Worm (Caenorhabditis elegans) whole organism, young adult: ENCODE data around the gene Y52E8A.1.

ENCODE experiments used
- F49E8.2 ChIP-seq: sonication (generic microtip); optimal IDR thresholded peaks from 3 replicates; lab custom pipeline; 2017; ENCODE audit warnings: missing genetic modification characterization, mild to moderate bottlenecking, missing compliant biosample characterization, antibody characterized with exemption, moderate library complexity; ENCODE audit not compliant: insufficient read depth
- Y56A3A.18 ChIP-seq: fragments of 200-800 bp; sonication (Bioruptor generic); IDR thresholded peaks from 2 replicates; pipeline ENCODE4 v1.3.6; 2022; ENCODE audit warnings: missing genetic modification reagents, missing genetic modification characterization, missing compliant biosample characterization
- ama-1 ChIP-seq, 3 experiments: fragments of 150-350 bp in 1 of 3; sonication (generic microtip) in 2 of 3; optimal IDR thresholded peaks; 2 replicates each; lab custom pipeline; 2014 to 2018; ENCODE audit warnings: missing biosample characterization in 2 of 3, missing genetic modification characterization in 2 of 3, missing genetic modification reagents in 2 of 3
- cebp-1 ChIP-seq, 2 experiments: fragments of 200-800 bp in 1 of 2; sonication (Bioruptor generic) in 1 of 2; sonication (generic microtip) in 1 of 2; IDR thresholded peaks in 1 of 2; optimal IDR thresholded peaks in 1 of 2; 2 replicates each; pipeline versions ENCODE4 v1.3.6 to Lab custom; 2017 to 2022; ENCODE audit warnings: missing compliant biosample characterization in 2 of 2, missing genetic modification characterization in 2 of 2, mild to moderate bottlenecking in 1 of 2, missing genetic modification reagents in 1 of 2, moderate library complexity in 1 of 2
- cebp-2 ChIP-seq: fragments of 200-800 bp; sonication (Bioruptor generic); IDR thresholded peaks from 2 replicates; pipeline ENCODE4 v1.3.6; 2022; ENCODE audit warnings: missing genetic modification characterization, missing compliant biosample characterization
- mcd-1 ChIP-seq: fragments of 200-800 bp; sonication (Bioruptor generic); IDR thresholded peaks from 2 replicates; pipeline ENCODE4 v1.3.6; 2022; ENCODE audit warnings: missing genetic modification reagents, missing genetic modification characterization, missing compliant biosample characterization
- mxl-1 ChIP-seq: sonication (generic microtip); optimal IDR thresholded peaks from 2 replicates; lab custom pipeline; 2016; ENCODE audit warnings: missing genetic modification characterization, missing compliant biosample characterization
- nfya-1 ChIP-seq: sonication (generic microtip); optimal IDR thresholded peaks from 2 replicates; lab custom pipeline; 2017; ENCODE audit warnings: antibody characterized with exemption, missing compliant biosample characterization, missing genetic modification characterization, borderline replicate concordance; ENCODE audit not compliant: insufficient read depth
- nhr-179 ChIP-seq: sonication (generic microtip); optimal IDR thresholded peaks from 2 replicates; lab custom pipeline; 2016; ENCODE audit warnings: mild to moderate bottlenecking, missing genetic modification characterization, missing compliant biosample characterization
- pha-4 ChIP-seq: fragments of 150-350 bp; sonication (generic microtip); optimal IDR thresholded peaks from 2 replicates; lab custom pipeline; 2014; ENCODE audit warnings: missing biosample characterization, missing genetic modification reagents, missing genetic modification characterization
- sea-2 ChIP-seq: fragments of 200-800 bp; sonication (Bioruptor generic); IDR thresholded peaks from 2 replicates; pipeline ENCODE4 v1.3.6; 2022; ENCODE audit warnings: missing genetic modification characterization, missing compliant biosample characterization
- snpc-1.3 ChIP-seq: sonication (generic microtip); optimal IDR thresholded peaks from 2 replicates; lab custom pipeline; 2017; ENCODE audit warnings: missing genetic modification characterization, mild to moderate bottlenecking, missing compliant biosample characterization, antibody characterized with exemption, moderate library complexity, missing genotype, missing genetic modification reagents; ENCODE audit not compliant: insufficient read depth
- unc-62 ChIP-seq: fragments of 150-350 bp; optimal IDR thresholded peaks from 2 replicates; lab custom pipeline; 2014; ENCODE audit warnings: missing biosample characterization, missing genetic modification reagents, missing genetic modification characterization
- zim-3 ChIP-seq: sonication (generic microtip); optimal IDR thresholded peaks from 2 replicates; lab custom pipeline; 2017; ENCODE audit warnings: mild to moderate bottlenecking, missing genetic modification characterization, moderate library complexity, missing compliant biosample characterization

DNA sequence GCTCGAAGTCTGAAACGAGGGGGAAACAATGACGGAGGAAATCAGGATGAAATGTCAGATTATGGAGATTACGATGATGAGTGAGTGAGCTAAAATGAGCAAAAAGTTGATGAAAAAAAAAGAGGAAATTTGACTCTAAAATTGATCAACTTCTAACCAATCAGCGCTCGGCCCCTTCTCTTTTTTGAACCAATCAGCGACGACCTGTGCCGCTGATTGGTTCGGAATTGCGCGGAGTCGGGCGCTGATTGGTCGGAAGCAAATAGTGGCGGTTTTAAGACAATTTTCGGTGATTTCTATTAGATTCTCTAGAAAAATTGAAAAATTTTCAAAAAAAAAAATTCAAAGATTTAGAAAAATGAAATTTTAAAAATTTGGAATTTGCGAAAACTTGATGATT lies 15.9 kb downstream of the Y52E8A.1 start:
- TF ChIP-seq nhr-179 (no peak), cebp-2 (GFP tag; lab: Robert Waterston, UW) (no peak), sea-2 (GFP tag; lab: Robert Waterston, UW) (no peak), snpc-1.3 (tag; lab: Kevin White, UChicago) (no peak), pha-4 (no peak), nfya-1 (tag; lab: Kevin White, UChicago) (no peak), unc-62 (GFP tag; lab: Kevin White, UChicago) (no peak), Y56A3A.18 (GFP tag; lab: Robert Waterston, UW) (no peak), ama-1 (optimal IDR thresholded peaks at IDR 0.05; lab: Kevin White, UChicago) (no peak), ama-1 (GFP tag; optimal IDR thresholded peaks at IDR 0.05; lab: Kevin White, UChicago) (no peak), zim-3 (tag; lab: Kevin White, UChicago) (no peak), F49E8.2 (tag; lab: Kevin White, UChicago) (no peak), mxl-1 (no peak), cebp-1 (GFP tag; IDR thresholded peaks at IDR 0.05; lab: Robert Waterston, UW) (no peak), cebp-1 (tag; optimal IDR thresholded peaks at IDR 0.05; lab: Kevin White, UChicago) (no peak), mcd-1 (GFP tag; lab: Robert Waterston, UW) (no peak)
